Fruit fly (Drosophila melanogaster): ENCODE data around the gene tna.

tna gene

dm6 chr3L:10899087-10899511, 63.8 kb downstream of the tna start, which contains the start of gene Aps (continued):
- peak; percentile 30 for TF ChIP-seq CG13775 (GFP tag; optimal IDR thresholded peaks at IDR 0.05)
- no peak for TF ChIP-seq Six4 (GFP tag; optimal IDR thresholded peaks at IDR 0.05)
- TF ChIP-seq croc (GFP tag; conservative IDR thresholded peaks at IDR 0.05), result no peak
- no peak for TF ChIP-seq CG32767 (GFP tag; IDR thresholded peaks at IDR 0.05)
- TF ChIP-seq CG11560 (tag; IDR thresholded peaks at IDR 0.05), result no peak
- TF ChIP-seq CrebB (tag; optimal IDR thresholded peaks at IDR 0.05), result no peak
- TF ChIP-seq CG17361 (GFP tag; IDR thresholded peaks at IDR 0.05), result 0 out of 3 replicates have a peak, but pooled peaks have one; percentile 28
- peak; percentile 49 for TF ChIP-seq Sox102F (GFP tag; optimal IDR thresholded peaks at IDR 0.05)
- peak; percentile 2 for TF ChIP-seq CG33557 (GFP tag; optimal IDR thresholded peaks at IDR 0.05)
- no peak for TF ChIP-seq D19B (GFP tag; optimal IDR thresholded peaks at IDR 0.05)
- TF ChIP-seq gfzf (GFP tag; optimal IDR thresholded peaks at IDR 0.05), result peak; percentile 86
- TF ChIP-seq HLH54F (GFP tag; optimal IDR thresholded peaks at IDR 0.05), result peak; percentile 24
- no peak for TF ChIP-seq Hmx (GFP tag; optimal IDR thresholded peaks at IDR 0.05)
- TF ChIP-seq CG16779 (GFP tag; IDR thresholded peaks at IDR 0.05), result no peak
- no peak for TF ChIP-seq Dfd (GFP tag; optimal IDR thresholded peaks at IDR 0.05)
- TF ChIP-seq CG10209 (GFP tag; optimal IDR thresholded peaks at IDR 0.05), result peak; percentile 23
- TF ChIP-seq CG9727 (GFP tag; optimal IDR thresholded peaks at IDR 0.05), result no peak
- TF ChIP-seq CG13424 (tag; optimal IDR thresholded peaks at IDR 0.05), result peak; percentile 22
- TF ChIP-seq tgo (GFP tag; IDR thresholded peaks at IDR 0.05), result peak; percentile 52
- peak; percentile 5 for TF ChIP-seq CG8924 (tag; optimal IDR thresholded peaks at IDR 0.05)
- no peak for TF ChIP-seq CG18011 (GFP tag; optimal IDR thresholded peaks at IDR 0.05)
- no peak for TF ChIP-seq CG6654 (GFP tag; optimal IDR thresholded peaks at IDR 0.05)
- TF ChIP-seq gcm (GFP tag; optimal IDR thresholded peaks at IDR 0.05), result no peak
- no peak for TF ChIP-seq Fer3 (tag; optimal IDR thresholded peaks at IDR 0.05)
- no peak for TF ChIP-seq CG2129 (GFP tag; IDR thresholded peaks at IDR 0.05; ENCODE audit: partially characterized antibody)
- TF ChIP-seq nau (GFP tag; optimal IDR thresholded peaks at IDR 0.05), result no peak
- no peak for TF ChIP-seq vnd (GFP tag; IDR thresholded peaks at IDR 0.05; ENCODE audit: partially characterized antibody)
- no peak for TF ChIP-seq sc (optimal IDR thresholded peaks at IDR 0.05)
- no peak for TF ChIP-seq sc (GFP tag; optimal IDR thresholded peaks at IDR 0.05)
- TF ChIP-seq CG12942 (GFP tag; optimal IDR thresholded peaks at IDR 0.05), result no peak
- no peak for TF ChIP-seq CG34224 (GFP tag; IDR thresholded peaks at IDR 0.05; ENCODE audit: partially characterized antibody)
- TF ChIP-seq CG30020 (tag; optimal IDR thresholded peaks at IDR 0.05), result peak; percentile 20
- TF ChIP-seq al (GFP tag; IDR thresholded peaks at IDR 0.05), result 0 out of 2 replicates have a peak, but pooled peaks have one; percentile 28
- no peak for TF ChIP-seq CG10543 (GFP tag; optimal IDR thresholded peaks at IDR 0.05)
- TF ChIP-seq CG8944 (GFP tag; optimal IDR thresholded peaks at IDR 0.05), result peak; percentile 28
- TF ChIP-seq Spps (tag; optimal IDR thresholded peaks at IDR 0.05), result no peak
- peak in 1 of 3 experiments; percentile 63 for TF ChIP-seq Stat92E (GFP tag; optimal IDR thresholded peaks at IDR 0.05)
- TF ChIP-seq CG13123 (GFP tag; optimal IDR thresholded peaks at IDR 0.05), result peak; percentile 45
- TF ChIP-seq CG10366 (GFP tag; IDR thresholded peaks at IDR 0.05), result no peak
- no peak for TF ChIP-seq Deaf1 (tag; optimal IDR thresholded peaks at IDR 0.05)
- TF ChIP-seq lola (GFP tag; optimal IDR thresholded peaks at IDR 0.05), result no peak
- TF ChIP-seq CG9932 (GFP tag; IDR thresholded peaks at IDR 0.05), result peak; percentile 79
- TF ChIP-seq CG10462 (GFP tag; optimal IDR thresholded peaks at IDR 0.05), result no peak
- no peak for TF ChIP-seq CG3726 (GFP tag; IDR thresholded peaks at IDR 0.05)
- TF ChIP-seq CTCF (GFP tag; optimal IDR thresholded peaks at IDR 0.05), result peak; percentile 99
- TF ChIP-seq kay (GFP tag; optimal IDR thresholded peaks at IDR 0.05), result no peak
- no peak for TF ChIP-seq GATAe (GFP tag; conservative IDR thresholded peaks at IDR 0.05)
- TF ChIP-seq Med (GFP tag), result peak; percentile 91
- TF ChIP-seq trh (GFP tag; optimal IDR thresholded peaks at IDR 0.05), result no peak
- TF ChIP-seq CG4328 (GFP tag; optimal IDR thresholded peaks at IDR 0.05), result no peak
- peak; percentile 23 for TF ChIP-seq CG13624 (GFP tag; optimal IDR thresholded peaks at IDR 0.05)

Data from whole organism, embryonic.